Worm (Caenorhabditis elegans): Measurements from ENCODE around the gene rme-6.
A peak's percentile ranks its signal among the peaks of the same experiment; 100 is the strongest.

Gene rme-6

DNA sequence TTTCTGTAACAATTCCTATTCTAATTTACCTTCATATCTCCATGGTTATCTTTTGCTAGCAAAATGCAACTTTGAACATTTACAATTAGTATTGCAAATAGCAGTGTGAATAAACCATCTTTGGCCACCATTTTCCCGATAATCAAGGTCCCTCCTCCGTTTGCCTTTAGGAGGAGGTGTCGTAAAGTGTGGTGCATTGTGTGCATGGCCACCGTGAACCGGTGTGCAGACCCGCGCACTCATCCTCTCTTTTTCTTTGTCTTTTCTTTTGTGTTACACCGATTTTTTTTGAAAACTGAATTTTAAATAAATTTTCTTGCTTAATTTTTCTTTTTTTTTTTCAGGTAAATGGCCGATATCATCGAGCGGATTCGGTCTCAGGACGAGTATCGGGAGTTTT lies at the start of gene rme-6, which contains the start of gene pigx-1:
TSS of gene rme-6 (plus strand) at position 345 of the 400 bp plus-strand sequence.
TSS of gene pigx-1 (minus strand) at position 206 of the 400 bp plus-strand sequence.
- TF ChIP-seq W03F9.2 (tag; optimal IDR thresholded peaks at IDR 0.05) (no peak), him-1 (tag; optimal IDR thresholded peaks at IDR 0.05) (no peak), dao-5 (tag; optimal IDR thresholded peaks at IDR 0.05) (no peak)

DNA sequence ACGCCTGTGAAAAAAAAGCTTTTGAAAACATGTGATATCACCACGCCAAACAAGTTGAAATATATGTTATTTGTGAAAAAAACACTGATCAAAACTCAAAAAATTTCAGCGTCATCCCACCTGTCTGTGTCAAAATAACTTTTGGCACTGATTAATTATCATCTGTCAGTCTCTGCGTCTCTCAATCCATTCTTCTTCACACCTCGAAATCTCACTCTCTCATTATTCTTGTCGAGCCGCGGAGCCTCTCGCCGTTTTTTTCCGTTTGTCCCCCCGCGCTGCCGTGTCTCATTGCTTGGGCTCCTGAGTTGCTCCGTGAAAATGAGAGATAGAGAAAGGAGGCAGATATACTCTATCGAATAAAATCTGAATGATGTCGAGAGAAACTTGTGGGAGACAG lies 45.9 kb upstream of the rme-6 start:
- TF ChIP-seq dao-5 (tag; optimal IDR thresholded peaks at IDR 0.05) (no peak), him-1 (tag; optimal IDR thresholded peaks at IDR 0.05) (no peak), W03F9.2 (tag; optimal IDR thresholded peaks at IDR 0.05) (no peak)

ce11 chrX:1052960-1053359 lies 44.0 kb upstream of the rme-6 start:
- TF ChIP-seq W03F9.2 (tag; optimal IDR thresholded peaks at IDR 0.05), result no peak
- no peak for TF ChIP-seq him-1 (tag; optimal IDR thresholded peaks at IDR 0.05)
- TF ChIP-seq dao-5 (tag; optimal IDR thresholded peaks at IDR 0.05), result no peak

DNA sequence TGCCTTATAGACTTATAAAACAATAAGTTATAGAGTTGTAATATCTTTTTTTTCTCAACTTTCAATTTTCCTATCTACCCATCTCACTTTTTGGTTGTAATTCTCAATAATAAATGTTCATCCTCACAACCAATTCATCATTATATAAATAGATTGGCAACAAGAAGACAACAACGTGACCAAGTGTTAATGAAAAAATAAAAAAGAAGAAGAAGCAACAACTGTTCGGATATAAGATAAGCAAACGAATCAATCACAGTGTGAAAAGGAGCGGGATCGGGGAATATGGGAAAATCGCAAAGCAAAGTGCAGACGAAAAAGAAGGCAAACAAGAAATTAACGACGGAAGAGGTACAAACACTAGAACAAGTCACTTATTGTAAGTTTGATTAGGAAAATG lies 43.0 kb upstream of the rme-6 start, which contains the start of gene ncs-3:
TSS of gene ncs-3 (plus strand) at position 153 of the 400 bp plus-strand sequence.
- no peak for TF ChIP-seq dao-5 (tag; optimal IDR thresholded peaks at IDR 0.05)
- TF ChIP-seq him-1 (tag; optimal IDR thresholded peaks at IDR 0.05), result no peak
- TF ChIP-seq W03F9.2 (tag; optimal IDR thresholded peaks at IDR 0.05), result no peak

ce11 chrX:1057821-1058377 lies 39.1 kb upstream of the rme-6 start:
- TF ChIP-seq W03F9.2 (tag; optimal IDR thresholded peaks at IDR 0.05), result no peak
- no peak for TF ChIP-seq dao-5 (tag; optimal IDR thresholded peaks at IDR 0.05)
- peak; percentile 18 for TF ChIP-seq him-1 (tag; optimal IDR thresholded peaks at IDR 0.05)

ce11 chrX:1060705-1061104 lies 36.2 kb upstream of the rme-6 start:
- TF ChIP-seq dao-5 (tag; optimal IDR thresholded peaks at IDR 0.05), result no peak

DNA sequence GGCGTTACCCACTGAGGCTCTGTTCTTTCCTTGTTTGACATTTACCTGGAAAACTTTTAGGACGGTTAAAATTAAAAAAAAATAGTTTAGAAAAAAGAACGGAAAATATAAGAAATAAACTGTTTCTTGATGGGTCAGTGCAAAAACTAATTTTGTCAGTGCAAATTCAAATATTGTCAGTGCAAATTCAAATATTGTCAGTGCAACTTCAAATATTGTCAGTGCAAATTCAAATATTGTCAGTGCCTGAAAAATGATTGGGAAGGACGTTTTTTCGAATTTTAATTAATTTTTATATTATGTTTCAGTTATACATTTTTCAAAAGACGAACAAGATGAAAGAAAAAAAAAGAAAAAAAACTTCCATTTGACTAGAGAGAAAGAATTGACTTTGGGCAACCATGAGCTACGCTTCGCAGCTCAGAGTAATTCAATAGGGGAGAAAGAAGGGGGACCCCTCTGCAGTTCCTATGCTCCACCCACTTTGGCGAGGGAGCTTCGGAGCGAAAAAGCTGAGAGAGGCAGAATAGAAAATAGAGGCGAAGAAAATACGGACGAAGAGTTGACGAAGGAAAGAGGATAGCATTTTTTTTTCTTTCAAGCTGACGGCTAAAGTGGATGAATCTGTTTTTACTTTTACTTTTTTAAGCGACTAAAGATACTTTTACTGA lies 34.4 kb upstream of the rme-6 start, which contains the start of gene unc-1:
TSS of gene unc-1 (minus strand) at position 51 of the 671 bp plus-strand sequence.
- TF ChIP-seq W03F9.2 (tag; optimal IDR thresholded peaks at IDR 0.05) (no peak), him-1 (tag; optimal IDR thresholded peaks at IDR 0.05) (peak; percentile 52), dao-5 (tag; optimal IDR thresholded peaks at IDR 0.05) (no peak)

- TF ChIP-seq W03F9.2 (tag; optimal IDR thresholded peaks at IDR 0.05) (no peak), him-1 (tag; optimal IDR thresholded peaks at IDR 0.05) (peak; percentile 84)
These were observed 32.9 kb upstream of the rme-6 start for ce11 chrX:1064064-1064463.

- no peak for TF ChIP-seq dao-5 (tag; optimal IDR thresholded peaks at IDR 0.05)
- no peak for TF ChIP-seq W03F9.2 (tag; optimal IDR thresholded peaks at IDR 0.05)
- TF ChIP-seq him-1 (tag; optimal IDR thresholded peaks at IDR 0.05), result no peak
These were observed 28.0 kb upstream of the rme-6 start, which contains the start of gene mksr-1 for ce11 chrX:1068986-1069385. Gene mksr-1 (minus strand): TSS chrX:1069129.

- TF ChIP-seq him-1 (tag; optimal IDR thresholded peaks at IDR 0.05) (no peak), W03F9.2 (tag; optimal IDR thresholded peaks at IDR 0.05) (no peak), dao-5 (tag; optimal IDR thresholded peaks at IDR 0.05) (no peak)
These were observed 24.8 kb upstream of the rme-6 start, which contains the start of gene lim-6 for ce11 chrX:1072152-1072551. Gene lim-6 (plus strand): TSS chrX:1072452.

ce11 chrX:1080549-1080948 lies 16.4 kb upstream of the rme-6 start, which contains the start of gene pfn-3:
Gene pfn-3 (minus strand): TSS chrX:1080649.
- TF ChIP-seq him-1 (tag; optimal IDR thresholded peaks at IDR 0.05) (no peak), W03F9.2 (tag; optimal IDR thresholded peaks at IDR 0.05) (no peak), dao-5 (tag; optimal IDR thresholded peaks at IDR 0.05) (no peak)

DNA sequence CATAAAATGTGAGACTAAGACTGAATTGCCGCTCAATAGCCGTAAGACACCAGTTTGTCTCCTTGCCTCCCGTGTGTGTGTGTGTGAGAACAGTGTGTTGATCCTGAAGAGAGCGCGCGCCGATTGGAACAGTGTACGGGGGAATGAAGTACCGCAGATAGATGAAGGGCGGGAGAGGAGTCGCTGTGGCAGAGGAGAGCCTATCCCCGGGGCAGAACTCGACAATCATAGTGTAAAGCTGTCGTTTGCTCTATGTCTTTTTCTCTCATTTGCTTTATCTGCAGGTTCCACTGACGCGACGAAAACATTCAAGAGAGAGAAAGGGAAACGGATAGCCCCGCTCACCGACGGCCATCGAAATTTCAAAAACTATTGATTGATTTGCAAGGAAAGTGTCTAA lies 15.0 kb upstream of the rme-6 start:
- TF ChIP-seq W03F9.2 (tag; optimal IDR thresholded peaks at IDR 0.05) (no peak), dao-5 (tag; optimal IDR thresholded peaks at IDR 0.05) (no peak), him-1 (tag; optimal IDR thresholded peaks at IDR 0.05) (no peak)

ce11 chrX:1085000-1085399 lies 12.0 kb upstream of the rme-6 start:
- TF ChIP-seq him-1 (tag; optimal IDR thresholded peaks at IDR 0.05) (no peak), W03F9.2 (tag; optimal IDR thresholded peaks at IDR 0.05) (no peak), dao-5 (tag; optimal IDR thresholded peaks at IDR 0.05) (no peak)

DNA sequence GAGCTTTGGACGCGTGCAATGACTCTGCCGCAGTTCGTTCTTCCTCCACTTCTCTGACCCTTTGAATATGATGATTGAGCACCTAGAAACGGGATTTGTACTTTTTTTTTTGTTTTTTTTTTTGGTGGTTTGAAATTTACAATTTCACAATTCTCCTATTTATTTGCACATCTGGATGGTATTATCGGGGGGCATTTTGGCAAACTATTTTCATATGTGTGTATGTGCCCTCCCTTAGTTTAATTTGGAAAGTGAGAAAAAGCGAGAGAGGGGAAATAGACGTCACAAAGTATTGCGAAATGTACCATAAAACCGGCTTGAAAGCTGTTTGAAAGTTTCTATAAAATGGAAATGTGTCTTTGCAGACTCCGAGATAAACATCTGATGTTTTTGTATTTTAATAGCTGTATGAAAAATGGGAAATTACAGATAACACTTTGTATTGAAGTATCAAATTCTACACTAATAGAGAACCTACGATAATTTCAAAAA lies 10.5 kb upstream of the rme-6 start:
- TF ChIP-seq W03F9.2 (tag; optimal IDR thresholded peaks at IDR 0.05), result no peak
- TF ChIP-seq him-1 (tag; optimal IDR thresholded peaks at IDR 0.05), result peak; percentile 17
- no peak for TF ChIP-seq dao-5 (tag; optimal IDR thresholded peaks at IDR 0.05)

Measured in whole organism, L4/young adult.